Fruit fly (Drosophila melanogaster) whole organism, wandering third instar larva: ENCODE results near the gene CG13838.
A peak's percentile ranks its signal among the peaks of the same experiment; 100 is the strongest.

Source experiments
- CG32264 ChIP-seq: fragments of 200-800 bp; sonication (Bioruptor generic); optimal IDR thresholded peaks from 2 replicates; lab custom pipeline; 2016; ENCODE audit warnings: missing biosample characterization, missing genetic modification characterization
- CG9705 ChIP-seq: fragments of 200-800 bp; sonication (Bioruptor generic); optimal IDR thresholded peaks from 2 replicates; lab custom pipeline; 2018; ENCODE audit warnings: missing biosample characterization, mild to moderate bottlenecking, missing genetic modification characterization
- CrebA ChIP-seq: fragments of 200-800 bp; sonication (Bioruptor generic); optimal IDR thresholded peaks from 2 replicates; lab custom pipeline; 2016; ENCODE audit warnings: missing biosample characterization, mild to moderate bottlenecking, missing genetic modification characterization, borderline replicate concordance
- GATAd ChIP-seq: sonication (Bioruptor generic); optimal IDR thresholded peaks from 2 replicates; lab custom pipeline; 2016; ENCODE audit warnings: missing biosample characterization, missing genetic modification characterization
- Hnf4 ChIP-seq: fragments of 200-800 bp; sonication (Bioruptor generic); optimal IDR thresholded peaks from 2 replicates; lab custom pipeline; 2016; ENCODE audit warnings: missing biosample characterization, mild to moderate bottlenecking, missing genetic modification characterization
- Hr78 ChIP-seq: fragments of >200 bp; optimal IDR thresholded peaks from 2 replicates; lab custom pipeline; 2017; ENCODE audit warnings: missing biosample characterization, missing genetic modification characterization
- Hr83 ChIP-seq: fragments of 200-300 bp; sonication (Bioruptor generic); optimal IDR thresholded peaks from 2 replicates; lab custom pipeline; 2016; ENCODE audit warnings: missing biosample characterization, mild to moderate bottlenecking, missing genetic modification characterization, moderate library complexity; ENCODE audit not compliant: poor library complexity, severe bottlenecking
- Mio ChIP-seq: sonication (Bioruptor generic); optimal IDR thresholded peaks from 2 replicates; lab custom pipeline; 2016; ENCODE audit warnings: missing biosample characterization, missing genetic modification characterization
- Myc ChIP-seq: fragments of >200 bp; optimal IDR thresholded peaks from 2 replicates; lab custom pipeline; 2017
- Vsx2 ChIP-seq: fragments of 200-300, 225-300 bp; sonication (Bioruptor generic); optimal IDR thresholded peaks from 2 replicates; lab custom pipeline; 2018; ENCODE audit warnings: missing biosample characterization, missing genetic modification characterization; ENCODE audit not compliant: partially characterized antibody
- br ChIP-seq: fragments of 200-800 bp; sonication (Bioruptor generic); optimal IDR thresholded peaks from 2 replicates; lab custom pipeline; 2016; ENCODE audit warnings: missing biosample characterization, missing genetic modification characterization
- brk ChIP-seq: fragments of 200-800 bp; sonication (Bioruptor generic); optimal IDR thresholded peaks from 2 replicates; lab custom pipeline; 2016; ENCODE audit warnings: missing biosample characterization, mild to moderate bottlenecking, missing genetic modification characterization
- dmrt93B ChIP-seq: fragments of 200-800 bp; sonication (Bioruptor generic); optimal IDR thresholded peaks from 2 replicates; lab custom pipeline; 2018; ENCODE audit warnings: missing biosample characterization, mild to moderate bottlenecking, missing genetic modification characterization
- dsf ChIP-seq: sonication (Bioruptor generic); optimal IDR thresholded peaks from 2 replicates; lab custom pipeline; 2016; ENCODE audit warnings: missing biosample characterization, missing genetic modification characterization, borderline replicate concordance
- foxo ChIP-seq, 2 experiments: fragments of 200-800 bp; sonication (Bioruptor generic); optimal IDR thresholded peaks; 2 replicates in 1 of 2; 3 replicates in 1 of 2; lab custom pipeline; 2016 to 2017; ENCODE audit warnings: missing biosample characterization in 2 of 2, missing genetic modification characterization in 2 of 2
- fru ChIP-seq: fragments of 200-800 bp; sonication (Bioruptor generic); optimal IDR thresholded peaks from 3 replicates; lab custom pipeline; 2016; ENCODE audit warnings: missing biosample characterization, mild to moderate bottlenecking, missing genetic modification characterization
- psq ChIP-seq: fragments of 200-800 bp; sonication (Bioruptor generic); optimal IDR thresholded peaks from 3 replicates; lab custom pipeline; 2017; ENCODE audit warnings: missing biosample characterization, mild to moderate bottlenecking, missing genetic modification characterization, moderate library complexity
- rgr ChIP-seq: fragments of 200-800 bp; sonication (Bioruptor generic); optimal IDR thresholded peaks from 3 replicates; lab custom pipeline; 2016; ENCODE audit warnings: missing biosample characterization, mild to moderate bottlenecking, missing genetic modification characterization
- sage ChIP-seq: fragments of 200-800 bp; sonication (Bioruptor generic); optimal IDR thresholded peaks from 2 replicates; lab custom pipeline; 2016; ENCODE audit warnings: missing biosample characterization, mild to moderate bottlenecking, missing genetic modification characterization
- sv ChIP-seq: fragments of 200-800 bp; sonication (Bioruptor generic); optimal IDR thresholded peaks from 3 replicates; lab custom pipeline; 2016; ENCODE audit warnings: missing biosample characterization, missing genetic modification characterization
- tai ChIP-seq: sonication (Bioruptor generic); optimal IDR thresholded peaks from 2 replicates; lab custom pipeline; 2016; ENCODE audit warnings: missing biosample characterization, missing genetic modification characterization
- woc ChIP-seq: sonication (Bioruptor generic); optimal IDR thresholded peaks from 2 replicates; lab custom pipeline; 2016; ENCODE audit warnings: missing biosample characterization, mild to moderate bottlenecking, missing genetic modification characterization

Gene CG13838

dm6 chr3R:23081265-23081664 is 39.2 kb downstream of the CG13838 start:
- no peak for TF ChIP-seq woc
- no peak for TF ChIP-seq br (GFP tag; lab: Kevin White, UChicago)
- TF ChIP-seq GATAd = no peak
- TF ChIP-seq sage (GFP tag; lab: Kevin White, UChicago) = no peak
- no peak for TF ChIP-seq CG32264 (GFP tag; lab: Kevin White, UChicago)
- TF ChIP-seq Hnf4 (GFP tag; lab: Kevin White, UChicago) = no peak
- no peak for TF ChIP-seq CG9705 (GFP tag; lab: Kevin White, UChicago)
- no peak for TF ChIP-seq fru
- no peak for TF ChIP-seq tai (GFP tag; lab: Kevin White, UChicago)
- TF ChIP-seq Hr78 = no peak
- TF ChIP-seq sv (GFP tag; lab: Kevin White, UChicago) = no peak
- TF ChIP-seq CrebA = no peak
- no peak for TF ChIP-seq dsf (GFP tag; lab: Kevin White, UChicago)
- no peak for TF ChIP-seq dmrt93B (GFP tag; lab: Kevin White, UChicago)
- no peak for TF ChIP-seq psq (GFP tag; lab: Kevin White, UChicago)
- TF ChIP-seq, all 38 proteins: peak for 0

- no peak for TF ChIP-seq Mio (GFP tag; lab: Kevin White, UChicago)
- no peak for TF ChIP-seq brk
- TF ChIP-seq, all 38 proteins: peak for 0
Measured at dm6 chr3R:23088252-23088651, 46.2 kb downstream of the CG13838 start.

dm6 chr3R:23091586-23092228 is 49.7 kb downstream of the CG13838 start, which contains the start of the genes CG17110 and CG6726:
TSS of gene CG17110 (plus strand) at chr3R:23091724.
TSS of gene CG6726 (plus strand) at chr3R:23091724.
- TF ChIP-seq foxo (GFP tag; optimal IDR thresholded peaks at IDR 0.05; lab: Kevin White, UChicago) (no peak), Myc (lab: Kevin White, UChicago) (peak; percentile 26), Hr83 (GFP tag; lab: Kevin White, UChicago) (peak; percentile 8), rgr (GFP tag; lab: Kevin White, UChicago) (peak; percentile 26), Vsx2 (GFP tag; lab: Kevin White, UChicago) (peak; percentile 84)
- TF ChIP-seq, all 38 proteins: peak for 4
